Worm (Caenorhabditis elegans) whole organism, midembryonic: ENCODE measurements around the gene Y49A10A.2.

Experiments
- cog-1 ChIP-seq: sonication (generic microtip); optimal IDR thresholded peaks from 2 replicates; lab custom pipeline; 2016; ENCODE audit warnings: missing genetic modification characterization, missing compliant biosample characterization
- klf-2 ChIP-seq: fragments of 200-800 bp; sonication (Bioruptor generic); conservative IDR thresholded peaks from 2 replicates; pipeline ENCODE4 v1.3.6; 2022; ENCODE audit warnings: missing genetic modification reagents, missing genetic modification characterization, missing compliant biosample characterization
- tab-1 ChIP-seq: fragments of 200-800 bp; sonication (Bioruptor generic); IDR thresholded peaks from 2 replicates; pipeline ENCODE4 v1.3.6; 2022; ENCODE audit warnings: missing genetic modification characterization, missing compliant biosample characterization
- ztf-23 ChIP-seq: fragments of 200-800 bp; sonication (Bioruptor generic); IDR thresholded peaks from 2 replicates; pipeline ENCODE4 v1.3.6; 2022; ENCODE audit warnings: missing genetic modification reagents, missing genetic modification characterization, missing compliant biosample characterization

DNA sequence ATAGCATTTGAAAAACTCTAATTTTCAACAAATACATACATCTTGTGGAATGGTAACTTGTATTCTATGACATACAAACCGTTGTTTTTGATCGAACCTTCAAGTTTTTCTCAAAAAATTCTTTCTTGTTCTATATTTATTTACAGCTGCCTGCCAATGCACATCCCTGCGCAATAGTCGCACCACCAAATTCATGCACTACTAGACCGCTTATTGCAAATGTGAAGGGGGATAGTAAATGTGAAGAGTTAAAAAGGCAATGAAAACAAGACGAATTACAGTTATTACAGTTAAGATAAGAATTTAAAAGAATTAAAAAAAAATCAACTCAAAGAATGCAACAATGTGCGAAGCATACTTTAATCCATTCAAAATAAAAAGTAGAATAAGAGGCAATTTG, 18.6 kb downstream of the Y49A10A.2 start:
- TF ChIP-seq ztf-23 (GFP tag; lab: Robert Waterston, UW) (no peak), cog-1 (no peak), klf-2 (GFP tag; lab: Robert Waterston, UW) (no peak), tab-1 (no peak)
